Worm (Caenorhabditis elegans) whole organism, late embryonic: ENCODE measurements around the gene T19B10.5.

ENCODE experiments used
- C08G9.2 ChIP-seq: sonication (generic microtip); optimal IDR thresholded peaks from 2 replicates; lab custom pipeline; 2016; ENCODE audit warnings: mild to moderate bottlenecking, missing genetic modification characterization, moderate library complexity, missing compliant biosample characterization
- C38D4.7 ChIP-seq: fragments of 200-800 bp; sonication (Bioruptor generic); optimal IDR thresholded peaks from 2 replicates; lab custom pipeline; 2018; ENCODE audit warnings: mild to moderate bottlenecking, missing genetic modification characterization, moderate library complexity, missing compliant biosample characterization
- F13H6.1 ChIP-seq: sonication (generic microtip); optimal IDR thresholded peaks from 2 replicates; lab custom pipeline; 2016; ENCODE audit warnings: missing genetic modification characterization, missing compliant biosample characterization
- T23F11.4 ChIP-seq: fragments of 200-800 bp; sonication (Bioruptor generic); optimal IDR thresholded peaks from 2 replicates; lab custom pipeline; 2018; ENCODE audit warnings: mild to moderate bottlenecking, missing genetic modification characterization, missing compliant biosample characterization
- Y22D7AL.16 ChIP-seq: sonication (generic microtip); optimal IDR thresholded peaks from 2 replicates; lab custom pipeline; 2016; ENCODE audit warnings: missing genetic modification characterization, missing compliant biosample characterization
- ama-1 ChIP-seq: fragments of 150-350 bp; optimal IDR thresholded peaks from 2 replicates; lab custom pipeline; 2014
- ceh-18 ChIP-seq: sonication (generic microtip); optimal IDR thresholded peaks from 2 replicates; lab custom pipeline; 2016; ENCODE audit warnings: missing genetic modification characterization, missing compliant biosample characterization
- ceh-2 ChIP-seq: sonication (generic microtip); optimal IDR thresholded peaks from 2 replicates; lab custom pipeline; 2016; ENCODE audit warnings: missing genotype, missing genetic modification characterization, missing compliant biosample characterization
- ceh-24 ChIP-seq: sonication (generic microtip); optimal IDR thresholded peaks from 2 replicates; lab custom pipeline; 2016; ENCODE audit warnings: mild to moderate bottlenecking, missing genetic modification characterization, missing compliant biosample characterization
- ceh-31 ChIP-seq: sonication (generic microtip); optimal IDR thresholded peaks from 2 replicates; lab custom pipeline; 2016; ENCODE audit warnings: missing genetic modification characterization, missing compliant biosample characterization
- ceh-34 ChIP-seq: sonication (generic microtip); optimal IDR thresholded peaks from 2 replicates; lab custom pipeline; 2016; ENCODE audit warnings: mild to moderate bottlenecking, missing genetic modification characterization, missing compliant biosample characterization
- ceh-45 ChIP-seq: fragments of 200-800 bp; sonication (Bioruptor generic); IDR thresholded peaks from 2 replicates; pipeline ENCODE4 v1.3.6; 2022; ENCODE audit warnings: missing genetic modification reagents, missing genetic modification characterization, missing compliant biosample characterization
- ceh-48 ChIP-seq: sonication (generic microtip); optimal IDR thresholded peaks from 2 replicates; lab custom pipeline; 2016; ENCODE audit warnings: missing genetic modification characterization, inconsistent platforms, missing compliant biosample characterization
- ceh-9 ChIP-seq: sonication (generic microtip); optimal IDR thresholded peaks from 2 replicates; lab custom pipeline; 2016; ENCODE audit warnings: mild to moderate bottlenecking, missing genetic modification characterization, inconsistent platforms, missing compliant biosample characterization
- che-1 ChIP-seq: sonication (generic microtip); optimal IDR thresholded peaks from 2 replicates; lab custom pipeline; 2016; ENCODE audit warnings: mild to moderate bottlenecking, missing genetic modification characterization, missing compliant biosample characterization
- dmd-4 ChIP-seq: sonication (generic microtip); optimal IDR thresholded peaks from 2 replicates; lab custom pipeline; 2016; ENCODE audit warnings: borderline replicate concordance, missing genetic modification characterization, missing compliant biosample characterization
- fkh-6 ChIP-seq: sonication (generic microtip); optimal IDR thresholded peaks from 2 replicates; lab custom pipeline; 2016; ENCODE audit warnings: missing genetic modification characterization, missing compliant biosample characterization
- gmeb-2 ChIP-seq: sonication (generic microtip); optimal IDR thresholded peaks from 2 replicates; lab custom pipeline; 2016; ENCODE audit warnings: missing genetic modification characterization, inconsistent platforms, missing compliant biosample characterization
- hlh-13 ChIP-seq: fragments of 200-800 bp; sonication (Bioruptor generic); optimal IDR thresholded peaks from 2 replicates; lab custom pipeline; 2018; ENCODE audit warnings: mild to moderate bottlenecking, missing genetic modification characterization, missing compliant biosample characterization
- hlh-30 ChIP-seq: sonication (generic microtip); optimal IDR thresholded peaks from 2 replicates; lab custom pipeline; 2017; ENCODE audit warnings: antibody characterized with exemption, missing genetic modification characterization, missing compliant biosample characterization; ENCODE audit not compliant: insufficient read depth
- hlh-6 ChIP-seq: sonication (generic microtip); optimal IDR thresholded peaks from 2 replicates; lab custom pipeline; 2016; ENCODE audit warnings: missing genotype, missing genetic modification characterization, missing compliant biosample characterization
- lim-6 ChIP-seq: sonication (generic microtip); optimal IDR thresholded peaks from 2 replicates; lab custom pipeline; 2016; ENCODE audit warnings: missing genetic modification characterization, missing compliant biosample characterization
- pat-9 ChIP-seq: fragments of 200-800 bp; sonication (Bioruptor generic); optimal IDR thresholded peaks from 2 replicates; lab custom pipeline; 2018; ENCODE audit warnings: mild to moderate bottlenecking, missing genetic modification characterization, moderate library complexity, missing compliant biosample characterization
- pha-4 ChIP-seq: fragments of 150-350 bp; optimal IDR thresholded peaks from 2 replicates; lab custom pipeline; 2018; ENCODE audit warnings: missing biosample characterization, missing genetic modification reagents, missing genetic modification characterization
- sox-2 ChIP-seq: fragments of 200-800 bp; sonication (Bioruptor generic); IDR thresholded peaks from 2 replicates; pipeline ENCODE4 v1.3.6; 2022; ENCODE audit warnings: missing genetic modification reagents, missing genetic modification characterization, missing compliant biosample characterization
- sox-4 ChIP-seq: sonication (generic microtip); optimal IDR thresholded peaks from 2 replicates; lab custom pipeline; 2017; ENCODE audit warnings: mild to moderate bottlenecking, missing genetic modification characterization, inconsistent platforms, missing compliant biosample characterization
- syd-9 ChIP-seq: sonication (generic microtip); optimal IDR thresholded peaks from 2 replicates; lab custom pipeline; 2016; ENCODE audit warnings: mild to moderate bottlenecking, missing genetic modification characterization, moderate library complexity, missing compliant biosample characterization
- unc-3 ChIP-seq, 2 experiments: fragments of 200-800 bp in 1 of 2; sonication (Bioruptor generic) in 1 of 2; sonication (generic microtip) in 1 of 2; conservative IDR thresholded peaks in 1 of 2; optimal IDR thresholded peaks in 1 of 2; 2 replicates each; pipeline versions ENCODE4 v1.3.6 to Lab custom; 2016 to 2022; ENCODE audit warnings: missing compliant biosample characterization in 2 of 2, missing genetic modification characterization in 2 of 2, missing genetic modification reagents in 1 of 2
- unc-86 ChIP-seq: sonication (generic microtip); optimal IDR thresholded peaks from 2 replicates; lab custom pipeline; 2016; ENCODE audit warnings: missing genetic modification characterization, missing compliant biosample characterization
- ztf-16 ChIP-seq: sonication (generic microtip); optimal IDR thresholded peaks from 2 replicates; lab custom pipeline; 2017; ENCODE audit warnings: missing genetic modification characterization, missing compliant biosample characterization

Gene T19B10.5

ce11 chrV:11245029-11245428 lies 10.6 kb downstream of the T19B10.5 start:
- TF ChIP-seq fkh-6 (tag; lab: Kevin White, UChicago) (no peak), Y22D7AL.16 (no peak), ceh-24 (tag; lab: Kevin White, UChicago) (no peak), lim-6 (tag; lab: Kevin White, UChicago) (no peak), ceh-45 (GFP tag; lab: Robert Waterston, UW) (no peak), ceh-9 (tag; lab: Kevin White, UChicago) (no peak)

ce11 chrV:11247846-11248245 lies 13.4 kb downstream of the T19B10.5 start, which contains the start of gene mam-4:
Gene mam-4 (plus strand): TSS chrV:11248146.
- no peak for TF ChIP-seq ceh-34 (tag; lab: Kevin White, UChicago)

- no peak for TF ChIP-seq lim-6 (tag; lab: Kevin White, UChicago)
- TF ChIP-seq, all 69 proteins: peak for 0
Observed at ce11 chrV:11250735-11251134, 16.3 kb downstream of the T19B10.5 start, which contains the start of gene T19B10.12. Gene T19B10.12 (plus strand): TSS chrV:11251035.

ce11 chrV:11251798-11252197 lies 17.3 kb downstream of the T19B10.5 start:
- no peak for TF ChIP-seq fkh-6 (tag; lab: Kevin White, UChicago)
- no peak for TF ChIP-seq hlh-30 (tag; lab: Kevin White, UChicago)
- TF ChIP-seq pat-9 (tag; lab: Kevin White, UChicago) = no peak
- TF ChIP-seq ceh-45 (GFP tag; lab: Robert Waterston, UW) = no peak
- no peak for TF ChIP-seq ama-1
- TF ChIP-seq T23F11.4 (GFP tag; lab: Kevin White, UChicago) = no peak
- TF ChIP-seq unc-86 (tag; lab: Kevin White, UChicago) = no peak
- TF ChIP-seq sox-2 (GFP tag; lab: Robert Waterston, UW) = no peak
- no peak for TF ChIP-seq hlh-13 (GFP tag; lab: Kevin White, UChicago)
- TF ChIP-seq C08G9.2 (tag; lab: Kevin White, UChicago) = no peak
- no peak for TF ChIP-seq gmeb-2 (tag; lab: Kevin White, UChicago)
- TF ChIP-seq F13H6.1 (tag; lab: Kevin White, UChicago) = no peak
- TF ChIP-seq unc-3 (GFP tag; conservative IDR thresholded peaks at IDR 0.05; lab: Robert Waterston, UW) = no peak
- no peak for TF ChIP-seq unc-3 (tag; optimal IDR thresholded peaks at IDR 0.05; lab: Kevin White, UChicago)
- no peak for TF ChIP-seq ztf-16 (tag; lab: Kevin White, UChicago)
- TF ChIP-seq sox-4 (tag; lab: Kevin White, UChicago) = no peak
- no peak for TF ChIP-seq pha-4 (tag; lab: Kevin White, UChicago)
- no peak for TF ChIP-seq hlh-6 (tag; lab: Kevin White, UChicago)
- TF ChIP-seq, all 69 proteins: peak for 0

ce11 chrV:11252429-11252828 lies 18.0 kb downstream of the T19B10.5 start, which contains the start of gene srsx-33:
Gene srsx-33 (minus strand): TSS chrV:11252529.
- no peak for TF ChIP-seq ceh-18 (tag; lab: Kevin White, UChicago)
- TF ChIP-seq F13H6.1 (tag; lab: Kevin White, UChicago) = no peak
- TF ChIP-seq C08G9.2 (tag; lab: Kevin White, UChicago) = no peak
- TF ChIP-seq, all 69 proteins: peak for 0

- TF ChIP-seq C38D4.7 (GFP tag; lab: Kevin White, UChicago) = no peak
- no peak for TF ChIP-seq C08G9.2 (tag; lab: Kevin White, UChicago)
- TF ChIP-seq ceh-2 (tag; lab: Kevin White, UChicago) = no peak
- no peak for TF ChIP-seq ceh-48 (tag; lab: Kevin White, UChicago)
- no peak for TF ChIP-seq ceh-31 (tag; lab: Kevin White, UChicago)
- no peak for TF ChIP-seq dmd-4
- no peak for TF ChIP-seq che-1 (tag; lab: Kevin White, UChicago)
- no peak for TF ChIP-seq Y22D7AL.16
- TF ChIP-seq syd-9 (tag; lab: Kevin White, UChicago) = no peak
- TF ChIP-seq, all 69 proteins: peak for 0
Observed at ce11 chrV:11254980-11255379, 20.5 kb downstream of the T19B10.5 start, which contains the start of gene srsx-31. Gene srsx-31 (minus strand): TSS chrV:11255080.
